Fruit fly (Drosophila melanogaster) whole organism, prepupa: ENCODE data around the gene Dad1.

Experiments
- Blimp-1 ChIP-seq: fragments of 200-800 bp; sonication (Bioruptor generic); optimal IDR thresholded peaks from 3 replicates; lab custom pipeline; 2017; ENCODE audit warnings: missing biosample characterization, missing genetic modification characterization, mild to moderate bottlenecking, moderate library complexity, missing genetic modification reagents
- CG10631 ChIP-seq: fragments of 200-800 bp; sonication (Bioruptor generic); optimal IDR thresholded peaks from 2 replicates; lab custom pipeline; 2016; ENCODE audit warnings: missing biosample characterization, missing genetic modification characterization
- CG10669 ChIP-seq: fragments of 200-800 bp; sonication (Bioruptor generic); optimal IDR thresholded peaks from 3 replicates; lab custom pipeline; 2018; ENCODE audit warnings: missing biosample characterization, mild to moderate bottlenecking, missing genetic modification characterization, moderate library complexity
- CG11294 ChIP-seq: fragments of 200-800 bp; sonication (Bioruptor generic); IDR thresholded peaks from 2 replicates; pipeline ENCODE4 v1.3.6; 2022; ENCODE audit warnings: missing biosample characterization, missing genetic modification characterization
- CG11762 ChIP-seq: fragments of 200-800 bp; sonication (Bioruptor generic); optimal IDR thresholded peaks from 3 replicates; lab custom pipeline; 2016; ENCODE audit warnings: missing biosample characterization, missing genetic modification characterization; ENCODE audit not compliant: insufficient read depth
- CG15336 ChIP-seq: fragments of 200-800 bp; sonication (Bioruptor generic); IDR thresholded peaks from 2 replicates; pipeline ENCODE4 v1.3.6; 2022; ENCODE audit warnings: missing biosample characterization, missing genetic modification characterization
- CG1621 ChIP-seq: fragments of 200-800 bp; sonication (Bioruptor generic); optimal IDR thresholded peaks from 3 replicates; lab custom pipeline; 2018; ENCODE audit warnings: missing biosample characterization, mild to moderate bottlenecking, missing genetic modification characterization
- CG16779 ChIP-seq: fragments of 200-800 bp; sonication (Bioruptor generic); optimal IDR thresholded peaks from 3 replicates; lab custom pipeline; 2017; ENCODE audit warnings: missing biosample characterization, mild to moderate bottlenecking, missing genetic modification characterization
- CG3032 ChIP-seq: fragments of 200-800 bp; optimal IDR thresholded peaks from 2 replicates; lab custom pipeline; 2019; ENCODE audit warnings: missing biosample characterization, mild to moderate bottlenecking, missing genetic modification characterization, moderate library complexity
- CG31627 ChIP-seq: fragments of 200-800 bp; sonication (Bioruptor generic); optimal IDR thresholded peaks from 3 replicates; lab custom pipeline; 2016; ENCODE audit warnings: missing biosample characterization, missing genetic modification characterization
- CG32006 ChIP-seq: fragments of 200-800 bp; sonication (Bioruptor generic); optimal IDR thresholded peaks from 3 replicates; lab custom pipeline; 2017; ENCODE audit warnings: missing biosample characterization, mild to moderate bottlenecking, missing genetic modification characterization
- CG4318 ChIP-seq: fragments of 200-800 bp; sonication (Bioruptor generic); optimal IDR thresholded peaks from 3 replicates; lab custom pipeline; 2017; ENCODE audit warnings: missing biosample characterization, mild to moderate bottlenecking, missing genetic modification characterization
- CG6163 ChIP-seq: fragments of 200-800 bp; sonication (Bioruptor generic); IDR thresholded peaks from 3 replicates; pipeline ENCODE4 v1.3.6; 2022; ENCODE audit warnings: missing biosample characterization, missing genetic modification characterization
- CG6276 ChIP-seq: fragments of 200-800 bp; sonication (Bioruptor generic); optimal IDR thresholded peaks from 2 replicates; lab custom pipeline; 2017; ENCODE audit warnings: missing biosample characterization, mild to moderate bottlenecking, missing genetic modification characterization
- CG7368 ChIP-seq: fragments of 200-800 bp; sonication (Bioruptor generic); optimal IDR thresholded peaks from 3 replicates; lab custom pipeline; 2016; ENCODE audit warnings: missing biosample characterization, missing genetic modification characterization
- CG8119 ChIP-seq: fragments of 200-800 bp; sonication (Bioruptor generic); IDR thresholded peaks from 3 replicates; pipeline ENCODE4 v1.3.6; 2022; ENCODE audit warnings: missing biosample characterization, missing genetic modification characterization
- CG8319 ChIP-seq: fragments of 200-800 bp; sonication (Bioruptor generic); optimal IDR thresholded peaks from 3 replicates; lab custom pipeline; 2016; ENCODE audit warnings: missing biosample characterization, missing genetic modification characterization
- CG8632 ChIP-seq: fragments of 200-800 bp; sonication (Bioruptor generic); optimal IDR thresholded peaks from 3 replicates; lab custom pipeline; 2016; ENCODE audit warnings: missing biosample characterization, missing genetic modification characterization
- CG9139 ChIP-seq: fragments of 200-800 bp; sonication (Bioruptor generic); optimal IDR thresholded peaks from 3 replicates; lab custom pipeline; 2017; ENCODE audit warnings: missing biosample characterization, mild to moderate bottlenecking, missing genetic modification characterization
- Eip75B ChIP-seq: fragments of 200-800 bp; sonication (Bioruptor generic); optimal IDR thresholded peaks from 3 replicates; lab custom pipeline; 2016; ENCODE audit warnings: missing biosample characterization, missing genetic modification characterization
- Eip78C ChIP-seq: fragments of 200-800 bp; sonication (Bioruptor generic); peaks from one replicate; lab custom pipeline; 2016; ENCODE audit warnings: missing biosample characterization, missing genetic modification characterization
- Eip93F ChIP-seq: fragments of 200-800 bp; sonication (Bioruptor generic); optimal IDR thresholded peaks from 2 replicates; lab custom pipeline; 2016; ENCODE audit warnings: missing biosample characterization, mild to moderate bottlenecking, missing genetic modification characterization
- Ets96B ChIP-seq: fragments of 200-800 bp; optimal IDR thresholded peaks from 2 replicates; lab custom pipeline; 2019; ENCODE audit warnings: missing biosample characterization, mild to moderate bottlenecking, missing genetic modification characterization, moderate library complexity
- Gug ChIP-seq: fragments of 200-800 bp; sonication (Bioruptor generic); IDR thresholded peaks from 2 replicates; pipeline ENCODE4 v1.3.6; 2022; ENCODE audit warnings: missing biosample characterization, missing genetic modification characterization
- Hr39 ChIP-seq: fragments of 200-800 bp; sonication (Bioruptor generic); optimal IDR thresholded peaks from 2 replicates; lab custom pipeline; 2016; ENCODE audit warnings: missing biosample characterization, missing genetic modification characterization
- Hr4 ChIP-seq: fragments of 200-800 bp; sonication (Bioruptor generic); optimal IDR thresholded peaks from 3 replicates; lab custom pipeline; 2016; ENCODE audit warnings: missing biosample characterization, missing genetic modification characterization
- Lpt ChIP-seq: fragments of 200-800 bp; sonication (Bioruptor generic); optimal IDR thresholded peaks from 3 replicates; lab custom pipeline; 2016; ENCODE audit warnings: missing biosample characterization, missing genetic modification characterization
- Met ChIP-seq: fragments of 200-800 bp; sonication (Bioruptor generic); optimal IDR thresholded peaks from 3 replicates; lab custom pipeline; 2016; ENCODE audit warnings: missing biosample characterization, missing genetic modification characterization
- Smox ChIP-seq: fragments of 200-800 bp; sonication (Bioruptor generic); optimal IDR thresholded peaks from 3 replicates; lab custom pipeline; 2016; ENCODE audit warnings: missing biosample characterization, missing genetic modification characterization
- Sox102F ChIP-seq: fragments of 200-800 bp; sonication (Bioruptor generic); optimal IDR thresholded peaks from 2 replicates; lab custom pipeline; 2016; ENCODE audit warnings: missing biosample characterization, mild to moderate bottlenecking, missing genetic modification characterization
- Sox14 ChIP-seq: fragments of 200-800 bp; sonication (Bioruptor generic); optimal IDR thresholded peaks from 3 replicates; lab custom pipeline; 2016; ENCODE audit warnings: missing biosample characterization, missing genetic modification characterization
- Sox15 ChIP-seq: fragments of 200-800 bp; sonication (Bioruptor generic); optimal IDR thresholded peaks from 3 replicates; lab custom pipeline; 2016; ENCODE audit warnings: missing biosample characterization, missing genetic modification characterization
- achi ChIP-seq: fragments of 200-800 bp; sonication (Bioruptor generic); optimal IDR thresholded peaks from 3 replicates; lab custom pipeline; 2016; ENCODE audit warnings: missing biosample characterization, missing genetic modification characterization
- acj6 ChIP-seq: fragments of 200-800 bp; sonication (Bioruptor generic); optimal IDR thresholded peaks from 3 replicates; lab custom pipeline; 2016; ENCODE audit warnings: missing biosample characterization, missing genetic modification characterization
- cyc ChIP-seq: fragments of 200-800 bp; sonication (Bioruptor generic); optimal IDR thresholded peaks from 3 replicates; lab custom pipeline; 2016; ENCODE audit warnings: missing biosample characterization, missing genetic modification characterization
- dsx ChIP-seq: fragments of 200-800 bp; optimal IDR thresholded peaks from 3 replicates; lab custom pipeline; 2019; ENCODE audit warnings: missing biosample characterization, mild to moderate bottlenecking, missing genetic modification characterization, moderate library complexity; ENCODE audit not compliant: poor library complexity, severe bottlenecking
- eg ChIP-seq: fragments of 200-800 bp; sonication (Bioruptor generic); IDR thresholded peaks from 3 replicates; pipeline ENCODE4 v1.3.6; 2022; ENCODE audit warnings: missing biosample characterization, missing genetic modification characterization
- esn ChIP-seq: fragments of 200-800 bp; sonication (Bioruptor generic); optimal IDR thresholded peaks from 2 replicates; lab custom pipeline; 2016; ENCODE audit warnings: missing biosample characterization, mild to moderate bottlenecking, missing genetic modification characterization, moderate library complexity
- fd59A ChIP-seq: fragments of 200-800 bp; sonication (Bioruptor generic); optimal IDR thresholded peaks from 2 replicates; lab custom pipeline; 2017; ENCODE audit warnings: missing biosample characterization, mild to moderate bottlenecking, missing genetic modification characterization, missing genetic modification reagents
- fkh ChIP-seq: fragments of 200-800 bp; sonication (Bioruptor generic); optimal IDR thresholded peaks from 3 replicates; lab custom pipeline; 2017; ENCODE audit warnings: missing biosample characterization, mild to moderate bottlenecking, missing genetic modification characterization, moderate library complexity
- net ChIP-seq: fragments of 200-800 bp; sonication (Bioruptor generic); optimal IDR thresholded peaks from 3 replicates; lab custom pipeline; 2016; ENCODE audit warnings: missing biosample characterization, missing genetic modification characterization
- salr ChIP-seq, 2 experiments: fragments of 200-800 bp; sonication (Bioruptor generic); optimal IDR thresholded peaks; 3 replicates each; lab custom pipeline; 2016 to 2018; ENCODE audit warnings: missing biosample characterization in 2 of 2, missing genetic modification characterization in 2 of 2, mild to moderate bottlenecking in 1 of 2
- ss ChIP-seq, 2 experiments: fragments of 200-800 bp; sonication (Bioruptor generic); optimal IDR thresholded peaks; 2 replicates in 1 of 2; 3 replicates in 1 of 2; lab custom pipeline; 2017 to 2018; ENCODE audit warnings: mild to moderate bottlenecking in 2 of 2, missing biosample characterization in 2 of 2, missing genetic modification characterization in 2 of 2, moderate library complexity in 1 of 2
- svp ChIP-seq: fragments of 200-800 bp; sonication (Bioruptor generic); peaks from one replicate; lab custom pipeline; 2016; ENCODE audit warnings: missing biosample characterization, missing genetic modification characterization
- vri ChIP-seq: fragments of 200-800 bp; sonication (Bioruptor generic); optimal IDR thresholded peaks from 3 replicates; lab custom pipeline; 2016; ENCODE audit warnings: missing biosample characterization, mild to moderate bottlenecking, missing genetic modification characterization

The Dad1 gene

dm6 chr2L:8376717-8377116 lies 7.2 kb downstream of the Dad1 start, which contains the start of the genes CG13390 and CG17294 (continued):
- peak; percentile 98 for TF ChIP-seq CG16779 (tag; lab: Kevin White, UChicago)
- peak; percentile 100 for TF ChIP-seq CG8632 (GFP tag; lab: Kevin White, UChicago)
- peak; percentile 97 to 99 for TF ChIP-seq salr (GFP tag; optimal IDR thresholded peaks at IDR 0.05; lab: Kevin White, UChicago)
- TF ChIP-seq CG10631: peak; percentile 100
- TF ChIP-seq cyc (GFP tag; lab: Kevin White, UChicago): peak; percentile 99
- peak; percentile 99 for TF ChIP-seq Smox
- peak; percentile 99 for TF ChIP-seq dsx (GFP tag; lab: Kevin White, UChicago)
- peak; percentile 98 for TF ChIP-seq CG1621 (tag; lab: Kevin White, UChicago)
- TF ChIP-seq Blimp-1 (GFP tag; lab: Kevin White, UChicago): peak; percentile 98
- peak; percentile 100 for TF ChIP-seq CG15336
- peak; percentile 98 for TF ChIP-seq Sox14 (GFP tag; lab: Kevin White, UChicago)
- peak; percentile 99 for TF ChIP-seq Gug
- peak; percentile 99 for TF ChIP-seq Met
- peak; percentile 97 for TF ChIP-seq vri
- peak; percentile 98 for TF ChIP-seq Sox15 (GFP tag; lab: Kevin White, UChicago)
- peak; percentile 99 for TF ChIP-seq net
- peak; percentile 99 for TF ChIP-seq Hr4
- peak; percentile 99 for TF ChIP-seq CG11294 (GFP tag; lab: Robert Waterston, UW)
- TF ChIP-seq CG4318 (GFP tag; lab: Kevin White, UChicago): peak; percentile 98

DNA sequence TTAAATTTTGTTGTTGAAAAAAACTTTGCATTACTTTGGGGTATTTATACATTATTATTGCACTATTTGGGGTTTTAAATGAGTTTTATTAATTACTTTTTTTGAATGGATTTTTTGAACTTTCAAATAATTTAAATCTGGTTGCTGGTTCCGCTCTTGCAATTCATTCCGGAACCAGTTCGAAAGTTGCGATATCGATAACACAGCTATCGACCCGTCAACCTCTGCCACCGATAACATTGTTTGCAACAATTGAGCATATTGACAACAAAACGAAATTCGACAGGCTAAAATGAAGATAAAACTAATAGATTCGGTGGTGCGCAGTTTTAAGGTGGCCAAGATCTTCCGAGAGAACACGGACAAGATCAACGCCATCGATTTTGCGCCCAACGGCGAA lies 9.7 kb downstream of the Dad1 start, which contains the start of gene Wdr82:
TSS of gene Wdr82 (plus strand) at position 227 of the 400 bp plus-strand sequence.
- TF ChIP-seq CG6163 (GFP tag; lab: Robert Waterston, UW): no peak
- no peak for TF ChIP-seq esn (GFP tag; lab: Kevin White, UChicago)
- no peak for TF ChIP-seq Ets96B (tag; lab: Kevin White, UChicago)
- no peak for TF ChIP-seq CG10631
- TF ChIP-seq Lpt (GFP tag; lab: Kevin White, UChicago): no peak
- TF ChIP-seq CG3032 (tag; lab: Kevin White, UChicago): no peak
- TF ChIP-seq svp (GFP tag; lab: Kevin White, UChicago): peak; percentile 82
- no peak for TF ChIP-seq CG16779 (tag; lab: Kevin White, UChicago)
- no peak for TF ChIP-seq fkh (GFP tag; lab: Kevin White, UChicago)
- no peak for TF ChIP-seq ss (GFP tag; optimal IDR thresholded peaks at IDR 0.05; lab: Kevin White, UChicago)
- TF ChIP-seq CG8119 (GFP tag; lab: Robert Waterston, UW): no peak
- peak; percentile 70 for TF ChIP-seq dsx (GFP tag; lab: Kevin White, UChicago)
- no peak for TF ChIP-seq fd59A
- TF ChIP-seq Sox14 (GFP tag; lab: Kevin White, UChicago): no peak
- no peak for TF ChIP-seq acj6 (GFP tag; lab: Kevin White, UChicago)
- TF ChIP-seq CG7368 (GFP tag; lab: Kevin White, UChicago): no peak
- peak; percentile 3 for TF ChIP-seq Eip78C (GFP tag; lab: Kevin White, UChicago)
- TF ChIP-seq vri: no peak
- TF ChIP-seq Sox102F: no peak
- no peak for TF ChIP-seq CG8319

DNA sequence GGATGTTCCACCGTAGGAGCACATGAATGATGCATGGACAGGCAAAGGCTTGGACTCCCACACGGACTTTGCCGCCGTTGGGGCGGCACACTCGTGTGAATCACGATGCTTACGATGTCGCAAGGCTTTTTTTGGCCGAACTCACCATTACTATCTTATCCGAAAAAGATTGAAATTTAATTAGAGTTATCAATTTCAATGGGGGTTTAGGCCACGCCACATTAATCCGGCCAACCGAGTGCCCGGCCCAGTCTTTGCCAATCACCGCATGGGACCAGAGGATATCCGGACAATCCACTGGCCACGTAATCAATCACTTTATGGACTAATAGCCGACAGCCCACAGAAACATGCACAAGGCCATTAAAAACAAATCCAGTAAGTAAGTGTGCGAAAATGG lies 11.7 kb downstream of the Dad1 start:
- peak; percentile 6 for TF ChIP-seq vri
- TF ChIP-seq CG9139 (GFP tag; lab: Kevin White, UChicago): no peak

- TF ChIP-seq CG32006 (GFP tag; lab: Kevin White, UChicago): peak; percentile 56
- no peak for TF ChIP-seq CG11762 (GFP tag; lab: Kevin White, UChicago)
- no peak for TF ChIP-seq Eip75B (GFP tag; lab: Kevin White, UChicago)
- TF ChIP-seq CG6276: peak; percentile 14
- no peak for TF ChIP-seq CG8319
- no peak for TF ChIP-seq Hr39 (GFP tag; lab: Kevin White, UChicago)
- no peak for TF ChIP-seq Eip93F
- peak; percentile 48 for TF ChIP-seq CG15336
- TF ChIP-seq CG31627 (GFP tag; lab: Kevin White, UChicago): no peak
- TF ChIP-seq cyc (GFP tag; lab: Kevin White, UChicago): no peak
- TF ChIP-seq acj6 (GFP tag; lab: Kevin White, UChicago): peak; percentile 40
- TF ChIP-seq Lpt (GFP tag; lab: Kevin White, UChicago): no peak
- no peak for TF ChIP-seq eg (GFP tag; lab: Robert Waterston, UW)
- no peak for TF ChIP-seq salr (GFP tag; optimal IDR thresholded peaks at IDR 0.05; lab: Kevin White, UChicago)
- no peak for TF ChIP-seq net
- no peak for TF ChIP-seq Smox
- TF ChIP-seq CG10669 (GFP tag; lab: Kevin White, UChicago): no peak
- TF ChIP-seq CG11294 (GFP tag; lab: Robert Waterston, UW): no peak
- TF ChIP-seq Met: no peak
- no peak for TF ChIP-seq fkh (GFP tag; lab: Kevin White, UChicago)
- TF ChIP-seq achi (GFP tag; lab: Kevin White, UChicago): peak; percentile 39
Observed at dm6 chr2L:8371354-8371937, 12.5 kb downstream of the Dad1 start.
